Fruit fly (Drosophila melanogaster) Kc167 (cell line): Measurements from ENCODE around the gene CG10343.

Experiments
- h ChIP-seq: fragments of >200 bp; optimal IDR thresholded peaks from 3 replicates; lab custom pipeline; 2018; ENCODE audit warnings: missing external identifiers
- insv ChIP-seq: fragments of >200 bp; optimal IDR thresholded peaks from 3 replicates; lab custom pipeline; 2018; ENCODE audit warnings: missing external identifiers
- ttk ChIP-seq: sonication (Bioruptor generic); optimal IDR thresholded peaks from 2 replicates; lab custom pipeline; 2017; ENCODE audit warnings: missing external identifiers

DNA sequence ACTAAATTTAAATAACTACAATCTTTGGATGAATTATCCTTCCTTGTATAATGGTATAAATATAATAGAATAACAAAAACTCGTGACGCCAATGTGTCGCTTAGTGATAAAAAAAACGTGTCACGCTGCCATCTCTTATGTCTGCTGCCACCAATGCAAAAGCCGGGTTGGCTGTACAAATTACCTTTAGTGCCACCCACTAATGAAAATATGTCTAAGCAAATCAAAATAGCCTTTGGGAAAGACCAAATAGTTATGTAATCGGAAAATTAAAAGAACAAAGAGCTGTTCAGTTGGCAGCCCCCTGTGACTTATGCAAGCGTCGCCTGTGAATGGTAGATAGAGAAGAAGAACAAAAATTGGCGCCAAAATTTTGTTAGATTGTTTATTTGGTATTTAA lies 13.9 kb upstream of the CG10343 start, which contains the start of gene CG10336:
- TF ChIP-seq insv (no peak), ttk (lab: Kevin White, UChicago) (no peak), h (lab: Kevin White, UChicago) (no peak)
